Worm (Caenorhabditis elegans) whole organism, L3 larva: ENCODE data around the gene F13E6.1.

Experiments
- nhr-237 ChIP-seq: fragments of 150-350 bp; optimal IDR thresholded peaks from 2 replicates; lab custom pipeline; 2014; ENCODE audit warnings: missing biosample characterization, missing genetic modification characterization
- snpc-4 ChIP-seq: fragments of 150-350 bp; optimal IDR thresholded peaks from 2 replicates; lab custom pipeline; 2014; ENCODE audit warnings: missing biosample characterization, missing genetic modification characterization
- ztf-11 ChIP-seq: fragments of 150-350 bp; optimal IDR thresholded peaks from 2 replicates; lab custom pipeline; 2014; ENCODE audit warnings: missing biosample characterization, missing genetic modification characterization

DNA sequence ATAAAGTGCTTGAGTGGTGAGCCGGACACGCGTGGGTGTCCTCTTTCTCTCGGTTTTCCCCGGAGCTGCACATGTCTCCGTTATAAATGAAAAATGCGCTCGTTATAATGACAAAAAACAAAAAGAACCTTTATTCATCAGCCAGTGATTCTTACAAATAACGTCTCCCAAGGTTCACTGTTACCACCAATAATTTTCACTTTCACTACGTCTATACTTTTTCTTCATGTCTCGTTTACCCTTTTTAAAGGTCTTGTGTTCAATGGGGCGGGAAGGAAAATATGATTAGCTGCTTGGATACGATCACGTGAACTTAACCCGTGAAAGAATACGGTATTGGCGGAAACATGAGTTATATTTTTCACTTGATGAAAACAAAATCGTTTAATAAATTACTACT lies 11.4 kb upstream of the F13E6.1 start:
- no peak for TF ChIP-seq nhr-237 (tag; lab: Kevin White, UChicago)
- no peak for TF ChIP-seq ztf-11 (tag; lab: Kevin White, UChicago)
- no peak for TF ChIP-seq snpc-4 (tag; lab: Kevin White, UChicago)
